Worm (Caenorhabditis elegans): ENCODE data around the gene T25E4.2.

DNA sequence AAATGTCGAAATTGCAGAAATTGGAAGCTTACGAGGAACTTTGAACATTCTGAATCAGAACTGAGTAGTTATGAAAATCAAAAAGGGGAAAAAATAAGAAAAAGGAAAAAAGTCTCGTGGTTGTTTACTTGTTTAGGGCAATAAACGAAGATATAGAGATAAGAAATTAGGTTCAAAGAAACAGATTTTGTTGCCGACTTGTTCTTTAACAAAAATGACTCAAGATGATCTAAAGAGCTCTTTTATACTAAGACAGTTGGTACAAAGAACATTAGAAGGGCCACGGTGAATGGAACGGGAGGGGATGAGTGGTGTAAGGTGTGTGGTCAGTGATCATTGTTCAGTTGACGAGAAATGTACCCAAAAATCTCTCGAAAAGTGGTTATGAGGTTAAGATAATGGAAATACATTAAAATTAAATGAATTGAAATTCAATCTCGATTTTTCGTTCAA lies 34.7 kb downstream of the T25E4.2 start, which contains the start of gene acdh-2:
- no peak for TF ChIP-seq tbx-11 (GFP tag; IDR thresholded peaks at IDR 0.05)
- TF ChIP-seq hmg-4 (GFP tag; optimal IDR thresholded peaks at IDR 0.05), result no peak
- no peak for TF ChIP-seq scrt-1 (GFP tag; IDR thresholded peaks at IDR 0.05)
- TF ChIP-seq ama-1 (optimal IDR thresholded peaks at IDR 0.05), result no peak
- TF ChIP-seq ets-7 (tag; optimal IDR thresholded peaks at IDR 0.05), result no peak
- TF ChIP-seq pes-1 (GFP tag; IDR thresholded peaks at IDR 0.05), result no peak
- no peak for TF ChIP-seq flt-1 (GFP tag; IDR thresholded peaks at IDR 0.05)
- no peak for TF ChIP-seq ceh-13 (GFP tag; optimal IDR thresholded peaks at IDR 0.05)
- no peak for TF ChIP-seq hnd-1 (tag; optimal IDR thresholded peaks at IDR 0.05)
- no peak for TF ChIP-seq tbx-37 (GFP tag; conservative IDR thresholded peaks at IDR 0.05)
- TF ChIP-seq hmbx-1 (tag; optimal IDR thresholded peaks at IDR 0.05), result no peak
- no peak for TF ChIP-seq tra-4 (tag; optimal IDR thresholded peaks at IDR 0.05)
- no peak for TF ChIP-seq B0310.2 (tag; optimal IDR thresholded peaks at IDR 0.05)
- TF ChIP-seq ceh-36 (tag; optimal IDR thresholded peaks at IDR 0.05), result no peak

Measured in whole organism, early embryonic.